Fruit fly (Drosophila melanogaster) S2 (cell line): ENCODE measurements around the gene CG34165.

Experiments
- CG8478 ChIP-seq: fragments of >200 bp; optimal IDR thresholded peaks from 2 replicates; lab custom pipeline; 2018
- CTCF ChIP-seq, 2 experiments: fragments of >200 bp; optimal IDR thresholded peaks; 2 replicates each; lab custom pipeline; 2018

- TF ChIP-seq CTCF (optimal IDR thresholded peaks at IDR 0.05; lab: Kevin White, UChicago), result no peak
- TF ChIP-seq CG8478 (lab: Kevin White, UChicago), result no peak
Observed at dm6 chr2L:14679609-14680008, 33.9 kb upstream of the CG34165 start.
